Fruit fly (Drosophila melanogaster): Measurements from ENCODE around the gene MCU.

dm6 chr3L:6550978-6551339 lies 421 bp downstream of the MCU start:
- TF ChIP-seq Pif1A (GFP tag; optimal IDR thresholded peaks at IDR 0.05), result no peak
- no peak for TF ChIP-seq CG9948 (tag; optimal IDR thresholded peaks at IDR 0.05)
- no peak for TF ChIP-seq Pif1B (GFP tag; optimal IDR thresholded peaks at IDR 0.05)
- TF ChIP-seq CG10348 (GFP tag; IDR thresholded peaks at IDR 0.05), result no peak

All from whole organism, pupa.